Worm (Caenorhabditis elegans): ENCODE results near the gene pap-2.

DNA sequence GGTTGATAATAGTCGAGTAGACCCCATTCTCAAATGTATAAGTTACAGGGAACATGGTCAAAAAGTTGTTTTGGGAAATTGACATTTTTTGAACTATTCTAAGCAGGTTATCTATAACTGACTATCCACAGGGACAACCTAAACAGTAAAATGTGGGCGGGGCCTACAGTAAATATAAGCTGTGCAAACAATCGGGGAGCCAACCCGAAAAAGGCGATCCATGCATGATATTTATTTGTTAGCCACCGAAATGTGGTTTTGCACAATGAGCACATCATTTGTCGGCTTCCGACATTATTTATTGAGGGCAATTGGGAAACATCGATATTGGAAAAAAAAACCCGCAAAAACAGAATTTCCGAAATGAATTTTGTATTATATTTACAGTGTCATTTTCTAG lies 5.5 kb upstream of the pap-2 start, which contains the start of gene hlh-6:
- TF ChIP-seq klf-2 (GFP tag; conservative IDR thresholded peaks at IDR 0.05) (no peak), med-1 (GFP tag; optimal IDR thresholded peaks at IDR 0.05; ENCODE audit: insufficient read depth) (no peak), ztf-29 (GFP tag; IDR thresholded peaks at IDR 0.05) (no peak), ztf-23 (GFP tag; IDR thresholded peaks at IDR 0.05) (no peak), T22C8.4 (GFP tag; IDR thresholded peaks at IDR 0.05) (no peak)

Measured in whole organism, midembryonic.